Worm (Caenorhabditis elegans) whole organism, early embryonic: ENCODE data around the gene F43C11.1.

ENCODE experiments used
- B0310.2 ChIP-seq: sonication (generic microtip); optimal IDR thresholded peaks from 2 replicates; lab custom pipeline; 2016; ENCODE audit warnings: mild to moderate bottlenecking, missing genetic modification characterization, missing compliant biosample characterization
- F13C5.2 ChIP-seq: sonication (generic microtip); optimal IDR thresholded peaks from 2 replicates; lab custom pipeline; 2017; ENCODE audit warnings: mild to moderate bottlenecking, missing genetic modification characterization, inconsistent platforms, missing compliant biosample characterization
- aly-1 ChIP-seq: sonication (generic microtip); optimal IDR thresholded peaks from 2 replicates; lab custom pipeline; 2016; ENCODE audit warnings: missing genetic modification characterization, missing compliant biosample characterization
- ama-1 ChIP-seq: fragments of 150-350 bp; optimal IDR thresholded peaks from 2 replicates; lab custom pipeline; 2014
- ceh-13 ChIP-seq: fragments of 200-800 bp; sonication (Bioruptor generic); optimal IDR thresholded peaks from 2 replicates; lab custom pipeline; 2018; ENCODE audit warnings: mild to moderate bottlenecking, missing genetic modification characterization, missing compliant biosample characterization
- ceh-36 ChIP-seq: sonication (generic microtip); optimal IDR thresholded peaks from 2 replicates; lab custom pipeline; 2016; ENCODE audit warnings: missing genetic modification characterization, inconsistent platforms, missing compliant biosample characterization
- ets-7 ChIP-seq: sonication (generic microtip); optimal IDR thresholded peaks from 2 replicates; lab custom pipeline; 2016; ENCODE audit warnings: missing genotype, missing genetic modification characterization, missing compliant biosample characterization
- flt-1 ChIP-seq: fragments of 200-800 bp; sonication (Bioruptor generic); IDR thresholded peaks from 2 replicates; pipeline ENCODE4 v1.3.6; 2022; ENCODE audit warnings: missing genetic modification characterization, missing compliant biosample characterization
- hmbx-1 ChIP-seq: sonication (generic microtip); optimal IDR thresholded peaks from 2 replicates; lab custom pipeline; 2016; ENCODE audit warnings: mild to moderate bottlenecking, missing genetic modification characterization, missing compliant biosample characterization
- hmg-4 ChIP-seq: fragments of 200-800 bp; sonication (Bioruptor generic); optimal IDR thresholded peaks from 2 replicates; lab custom pipeline; 2018; ENCODE audit warnings: mild to moderate bottlenecking, missing genetic modification characterization, missing compliant biosample characterization
- hnd-1 ChIP-seq: sonication (generic microtip); optimal IDR thresholded peaks from 2 replicates; lab custom pipeline; 2016; ENCODE audit warnings: missing genetic modification characterization, missing compliant biosample characterization
- pes-1 ChIP-seq: fragments of 200-800 bp; sonication (Bioruptor generic); IDR thresholded peaks from 2 replicates; pipeline ENCODE4 v1.3.6; 2022; ENCODE audit warnings: missing genetic modification reagents, missing genetic modification characterization, missing compliant biosample characterization
- scrt-1 ChIP-seq: fragments of 200-800 bp; sonication (Bioruptor generic); IDR thresholded peaks from 2 replicates; pipeline ENCODE4 v1.3.6; 2022; ENCODE audit warnings: missing genetic modification characterization, missing compliant biosample characterization
- sea-1 ChIP-seq: fragments of 200-800 bp; sonication (Bioruptor generic); conservative IDR thresholded peaks from 2 replicates; pipeline ENCODE4 v1.3.6; 2022; ENCODE audit warnings: missing genetic modification characterization, missing compliant biosample characterization
- tbx-11 ChIP-seq: fragments of 200-800 bp; sonication (Bioruptor generic); IDR thresholded peaks from 2 replicates; pipeline ENCODE4 v1.3.6; 2022; ENCODE audit warnings: missing genetic modification characterization, missing compliant biosample characterization
- tbx-37 ChIP-seq: fragments of 200-800 bp; sonication (Bioruptor generic); conservative IDR thresholded peaks from 2 replicates; pipeline ENCODE4 v1.3.6; 2022; ENCODE audit warnings: missing genetic modification reagents, missing genetic modification characterization, missing compliant biosample characterization
- tra-4 ChIP-seq: sonication (generic microtip); optimal IDR thresholded peaks from 2 replicates; lab custom pipeline; 2017; ENCODE audit warnings: missing genetic modification characterization, missing compliant biosample characterization

Gene F43C11.1

DNA sequence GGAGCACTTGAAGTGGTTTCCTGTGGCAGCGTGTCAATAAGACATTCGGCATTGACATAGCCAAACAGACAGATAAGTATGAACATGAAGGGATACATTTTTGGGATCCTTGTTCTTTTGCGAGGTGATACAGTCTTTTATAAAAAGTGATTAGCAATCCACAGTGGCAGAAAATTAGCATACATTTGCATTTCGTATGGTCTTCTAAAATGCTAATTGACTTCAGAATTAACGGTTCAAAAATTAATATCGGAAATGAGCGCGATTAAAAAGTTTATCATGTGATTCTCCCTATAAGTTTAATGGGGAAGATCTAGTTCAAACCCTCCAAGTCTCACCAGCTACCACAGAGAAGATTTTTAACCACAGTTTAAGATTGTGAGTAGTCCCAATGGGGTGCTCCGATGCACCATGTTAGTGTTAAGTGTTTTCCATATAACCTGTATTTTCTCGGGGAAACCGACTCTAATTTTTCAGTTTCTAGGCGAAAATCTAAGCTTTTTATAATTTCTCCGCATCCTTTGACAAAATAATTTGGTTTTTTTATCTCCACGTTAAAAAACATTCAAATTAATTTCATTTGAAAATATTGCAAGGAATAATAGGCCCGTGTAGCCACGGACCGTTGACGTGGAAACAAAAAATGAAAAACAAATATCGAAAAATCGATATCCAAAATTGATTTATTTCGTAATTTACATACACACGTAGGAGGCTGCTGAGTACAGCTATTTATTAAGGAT is 9.9 kb downstream of the F43C11.1 start, which contains the start of the genes F43C11.12 and F16G10.5:
F43C11.12 (minus strand) TSS at position 101 of the 743 bp plus-strand sequence.
F16G10.5 (plus strand) TSS at position 693 of the 743 bp plus-strand sequence.
- TF ChIP-seq F13C5.2 (no peak), aly-1 (tag; lab: Kevin White, UChicago) (no peak), ceh-36 (tag; lab: Kevin White, UChicago) (no peak), ama-1 (lab: Kevin White, UChicago) (no peak), scrt-1 (GFP tag; lab: Robert Waterston, UW) (no peak), pes-1 (GFP tag; lab: Robert Waterston, UW) (no peak)

DNA sequence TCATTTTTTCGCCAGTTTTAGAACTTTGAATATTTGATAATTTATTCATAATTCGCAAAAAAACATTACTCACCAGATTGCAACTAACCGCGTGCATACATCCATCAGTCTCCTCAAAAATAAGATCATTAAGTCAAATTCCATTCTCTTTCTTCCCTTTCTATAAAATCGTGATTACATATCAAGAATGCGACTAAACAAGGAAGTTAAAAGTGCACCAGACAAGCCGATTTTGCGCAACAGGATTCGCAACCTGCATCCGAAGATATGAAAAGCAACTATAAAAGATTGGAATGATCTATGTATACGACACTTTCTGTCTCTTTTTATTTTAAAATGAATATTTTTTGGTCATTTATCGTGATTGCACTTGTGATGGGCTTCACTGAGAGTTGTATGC is 12.1 kb downstream of the F43C11.1 start, which contains the start of gene hpo-25:
hpo-25 (plus strand) TSS at position 301 of the 400 bp plus-strand sequence.
- TF ChIP-seq B0310.2 (tag; lab: Kevin White, UChicago) (no peak), ceh-36 (tag; lab: Kevin White, UChicago) (no peak), pes-1 (GFP tag; lab: Robert Waterston, UW) (no peak), hmg-4 (GFP tag; lab: Kevin White, UChicago) (no peak)

DNA sequence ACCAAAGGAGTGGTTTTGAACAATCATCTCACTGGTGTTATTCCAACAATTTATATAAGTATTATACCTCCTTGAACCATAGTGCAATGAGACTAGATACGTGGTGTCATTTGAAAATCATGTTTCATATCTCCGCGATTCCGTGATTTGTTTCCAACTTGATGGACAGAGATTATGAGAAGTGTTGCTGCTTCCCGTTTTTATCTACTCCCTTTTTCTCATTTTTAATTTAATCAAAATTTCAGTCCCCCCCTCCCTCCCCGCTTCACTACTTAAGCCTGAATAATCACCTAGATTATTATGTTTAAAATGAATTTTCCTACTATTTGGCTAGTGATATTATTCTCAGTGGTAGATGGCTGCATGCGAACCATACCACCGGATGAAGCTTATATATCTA is 15.2 kb downstream of the F43C11.1 start, which contains the start of gene F16G10.3:
F16G10.3 (plus strand) TSS at position 301 of the 400 bp plus-strand sequence.
- TF ChIP-seq tra-4 (tag; lab: Kevin White, UChicago) (no peak), scrt-1 (GFP tag; lab: Robert Waterston, UW) (no peak), ceh-36 (tag; lab: Kevin White, UChicago) (no peak), aly-1 (tag; lab: Kevin White, UChicago) (no peak), ceh-13 (no peak), tbx-11 (GFP tag; lab: Robert Waterston, UW) (no peak), hnd-1 (no peak), ets-7 (no peak), tbx-37 (no peak), sea-1 (no peak)

DNA sequence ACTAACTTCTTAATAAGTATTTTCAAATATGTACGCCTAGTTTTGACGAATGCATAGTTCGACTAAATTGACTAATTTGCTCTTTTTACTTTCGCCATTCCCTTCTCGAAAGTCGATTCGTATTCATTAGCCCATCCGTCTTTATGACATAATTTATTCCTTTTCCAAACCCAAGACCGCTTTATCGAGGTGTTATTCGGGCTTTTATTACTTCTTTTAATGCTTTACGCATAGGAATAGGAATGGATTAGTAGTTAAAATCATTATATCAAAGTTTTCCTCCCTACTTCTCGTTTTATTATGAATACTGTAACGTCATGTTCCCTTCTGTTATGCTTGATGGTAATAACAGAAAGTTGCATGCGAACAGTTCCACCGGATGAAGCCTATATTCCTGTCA is 18.1 kb downstream of the F43C11.1 start, which contains the start of gene F16G10.2:
F16G10.2 (plus strand) TSS at position 301 of the 400 bp plus-strand sequence.
- no peak for TF ChIP-seq hmg-4 (GFP tag; lab: Kevin White, UChicago)

DNA sequence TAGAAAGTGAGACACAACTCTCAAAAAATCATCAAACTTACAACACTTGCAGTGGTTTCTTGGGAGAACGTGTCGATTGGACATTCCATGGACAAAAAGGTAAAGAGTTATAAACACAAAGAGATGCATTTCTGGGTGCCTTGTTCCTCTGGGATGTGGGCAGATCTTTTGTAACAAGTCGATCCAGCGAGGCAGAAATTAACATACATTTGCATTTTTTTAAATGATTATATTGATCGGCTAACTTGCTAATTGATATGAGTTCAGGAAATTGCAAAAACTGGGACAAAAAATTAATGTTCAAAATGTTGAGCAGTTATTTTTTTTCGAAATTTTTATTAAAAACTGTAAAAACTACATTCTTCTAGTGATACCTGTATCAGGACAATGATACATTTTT is 20.9 kb downstream of the F43C11.1 start, which contains the start of gene F16G10.6:
F16G10.6 (minus strand) TSS at position 101 of the 400 bp plus-strand sequence.
- TF ChIP-seq hmbx-1 (tag; lab: Kevin White, UChicago): no peak
- no peak for TF ChIP-seq sea-1
- no peak for TF ChIP-seq aly-1 (tag; lab: Kevin White, UChicago)
- no peak for TF ChIP-seq hnd-1
- TF ChIP-seq ceh-13: no peak
- no peak for TF ChIP-seq tbx-37
- TF ChIP-seq ets-7: no peak

DNA sequence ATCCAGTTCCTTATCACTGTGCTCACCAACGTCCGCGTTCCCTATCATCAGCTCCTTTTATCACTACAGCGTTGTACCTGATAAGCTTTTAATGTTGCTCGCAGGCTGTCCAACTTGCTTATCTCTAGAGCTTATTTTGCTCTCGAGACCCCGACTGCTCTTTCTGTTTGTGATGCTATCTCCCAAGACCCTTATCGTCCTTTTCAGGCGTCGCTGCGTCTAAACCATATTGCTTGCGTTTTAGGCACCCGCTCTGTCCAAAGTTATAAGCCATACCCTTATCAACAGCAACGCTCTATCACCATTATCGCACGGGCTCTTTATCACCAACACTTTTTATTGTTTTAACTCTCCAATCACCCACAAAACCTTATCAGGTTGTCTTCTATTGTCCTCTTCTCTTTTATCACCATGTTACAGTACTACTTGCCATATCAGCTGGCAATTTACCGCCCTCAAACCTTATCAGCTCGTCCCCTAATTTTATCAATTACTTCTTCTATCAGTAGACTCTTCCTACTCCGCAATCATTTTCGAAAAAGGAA is 21.6 kb downstream of the F43C11.1 start:
- no peak for TF ChIP-seq hmg-4 (GFP tag; lab: Kevin White, UChicago)
- TF ChIP-seq B0310.2 (tag; lab: Kevin White, UChicago): peak; percentile 43

DNA sequence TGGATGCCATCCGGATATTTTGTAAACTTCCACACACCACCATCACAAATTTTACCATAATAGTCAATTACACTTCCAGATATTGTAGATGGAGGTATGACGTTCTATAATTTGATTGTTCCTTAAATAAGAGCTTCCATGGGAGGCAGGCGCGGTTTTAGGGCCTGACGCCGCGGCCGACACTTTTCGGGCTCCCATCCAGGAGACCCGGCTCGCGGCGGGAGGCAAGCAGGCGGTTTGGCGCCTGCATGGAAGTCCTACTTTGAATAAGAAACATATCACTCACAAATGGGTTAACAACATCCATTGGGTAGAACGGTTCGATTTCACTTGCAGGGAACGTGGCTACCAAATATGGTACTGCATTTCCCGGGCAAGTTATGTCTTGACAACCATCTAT is 22.8 kb downstream of the F43C11.1 start:
- TF ChIP-seq ceh-36 (tag; lab: Kevin White, UChicago): no peak
- TF ChIP-seq tbx-11 (GFP tag; lab: Robert Waterston, UW): no peak
- TF ChIP-seq ceh-13: no peak
- no peak for TF ChIP-seq hmg-4 (GFP tag; lab: Kevin White, UChicago)
- no peak for TF ChIP-seq pes-1 (GFP tag; lab: Robert Waterston, UW)
- TF ChIP-seq ets-7: no peak
- no peak for TF ChIP-seq tra-4 (tag; lab: Kevin White, UChicago)
- TF ChIP-seq scrt-1 (GFP tag; lab: Robert Waterston, UW): no peak
- TF ChIP-seq aly-1 (tag; lab: Kevin White, UChicago): no peak

DNA sequence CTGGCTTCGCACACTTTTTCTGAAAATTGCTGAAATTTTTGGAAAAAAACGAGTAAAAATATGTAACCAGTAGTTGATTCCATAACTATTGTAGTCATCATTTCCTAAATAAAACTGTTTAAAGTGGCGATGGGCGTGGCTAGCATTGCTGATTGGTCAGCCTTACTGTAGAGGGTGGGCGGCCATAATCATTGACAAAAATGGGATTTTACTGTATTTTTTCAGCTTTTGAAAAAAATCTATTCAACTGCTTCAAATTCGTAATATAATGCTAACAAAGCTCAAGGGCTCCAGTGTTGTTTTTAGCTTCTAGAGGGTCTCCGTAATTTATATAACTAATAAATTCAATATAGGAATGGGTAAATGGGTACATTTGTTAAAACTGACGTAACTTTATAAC is 23.3 kb downstream of the F43C11.1 start, which contains the start of gene F16G10.7:
F16G10.7 (minus strand) TSS at position 101 of the 400 bp plus-strand sequence.
- TF ChIP-seq F13C5.2 (no peak), ceh-36 (tag; lab: Kevin White, UChicago) (no peak), sea-1 (no peak), flt-1 (no peak), ceh-13 (no peak), tbx-37 (no peak), ets-7 (no peak), pes-1 (GFP tag; lab: Robert Waterston, UW) (no peak), scrt-1 (GFP tag; lab: Robert Waterston, UW) (no peak), ama-1 (lab: Kevin White, UChicago) (no peak), hnd-1 (no peak), hmbx-1 (tag; lab: Kevin White, UChicago) (no peak), tra-4 (tag; lab: Kevin White, UChicago) (no peak), B0310.2 (tag; lab: Kevin White, UChicago) (no peak), hmg-4 (GFP tag; lab: Kevin White, UChicago) (no peak)
